Worm (Caenorhabditis elegans): ENCODE results near the gene T04C10.3.

T04C10.3 gene

ce11 chrX:14809905-14810304 is 2.3 kb upstream of the T04C10.3 start (continued):
- no peak for TF ChIP-seq aha-1 (tag; optimal IDR thresholded peaks at IDR 0.05)

ce11 chrX:14810718-14811117 is 1.4 kb upstream of the T04C10.3 start, which contains the start of gene atf-4:
Gene atf-4 (minus strand): TSS chrX:14810810.
- TF ChIP-seq sptf-1 (tag; optimal IDR thresholded peaks at IDR 0.05) (no peak), fos-1 (tag; optimal IDR thresholded peaks at IDR 0.05) (peak; percentile 37), lsy-2 (tag; optimal IDR thresholded peaks at IDR 0.05) (peak; percentile 53 to 75), pax-3 (tag; optimal IDR thresholded peaks at IDR 0.05) (peak; percentile 17), rnt-1 (tag; optimal IDR thresholded peaks at IDR 0.05) (peak; percentile 74), ets-5 (GFP tag; IDR thresholded peaks at IDR 0.05) (no peak), pag-3 (tag; optimal IDR thresholded peaks at IDR 0.05; ENCODE audit: borderline replicate concordance, insufficient read depth) (no peak), unc-130 (tag; optimal IDR thresholded peaks at IDR 0.05) (peak; percentile 73), nhr-28 (tag; optimal IDR thresholded peaks at IDR 0.05) (no peak), nhr-47 (tag; optimal IDR thresholded peaks at IDR 0.05) (peak; percentile 82), nhr-77 (tag; optimal IDR thresholded peaks at IDR 0.05) (no peak), tlp-1 (tag; optimal IDR thresholded peaks at IDR 0.05) (no peak), C34B4.2 (tag; optimal IDR thresholded peaks at IDR 0.05) (no peak), lin-15B (tag; optimal IDR thresholded peaks at IDR 0.05) (no peak), mep-1 (tag; optimal IDR thresholded peaks at IDR 0.05) (peak; percentile 76), zip-4 (GFP tag; optimal IDR thresholded peaks at IDR 0.05) (no peak), mdl-1 (tag; optimal IDR thresholded peaks at IDR 0.05) (peak in 1 of 2 experiments; percentile 87), irx-1 (tag; optimal IDR thresholded peaks at IDR 0.05) (peak; percentile 28), hlh-4 (tag; optimal IDR thresholded peaks at IDR 0.05) (no peak), dsc-1 (tag; optimal IDR thresholded peaks at IDR 0.05) (peak; percentile 79), aly-2 (tag; optimal IDR thresholded peaks at IDR 0.05) (no peak), ceh-90 (tag; optimal IDR thresholded peaks at IDR 0.05) (no peak), nhr-19 (GFP tag; conservative IDR thresholded peaks at IDR 0.05) (peak; percentile 91), efl-3 (GFP tag; optimal IDR thresholded peaks at IDR 0.05) (no peak), alr-1 (tag; optimal IDR thresholded peaks at IDR 0.05; ENCODE audit: borderline replicate concordance) (no peak), xbp-1 (tag; optimal IDR thresholded peaks at IDR 0.05) (peak; percentile 62), unc-30 (tag; optimal IDR thresholded peaks at IDR 0.05) (no peak), unc-86 (tag; optimal IDR thresholded peaks at IDR 0.05) (peak; percentile 34), isw-1 (GFP tag; IDR thresholded peaks at IDR 0.05) (no peak), nhr-12 (tag; optimal IDR thresholded peaks at IDR 0.05) (no peak), skn-1 (tag; optimal IDR thresholded peaks at IDR 0.05) (no peak), lin-39 (tag; optimal IDR thresholded peaks at IDR 0.05) (peak; percentile 33), hlh-17 (GFP tag; optimal IDR thresholded peaks at IDR 0.05; ENCODE audit: borderline replicate concordance) (no peak), C04F5.9 (tag; optimal IDR thresholded peaks at IDR 0.05) (no peak), fkh-4 (tag; optimal IDR thresholded peaks at IDR 0.05; ENCODE audit: borderline replicate concordance) (no peak), C16A3.4 (tag; optimal IDR thresholded peaks at IDR 0.05) (peak; percentile 17), vab-15 (tag; optimal IDR thresholded peaks at IDR 0.05) (no peak), nhr-85 (tag) (peak; percentile 85), jun-1 (tag; optimal IDR thresholded peaks at IDR 0.05) (peak; percentile 7), ceh-63 (GFP tag; optimal IDR thresholded peaks at IDR 0.05) (no peak), unc-62 (GFP tag; optimal IDR thresholded peaks at IDR 0.05) (no peak), egl-13 (tag; optimal IDR thresholded peaks at IDR 0.05) (peak; percentile 60), snu-23 (GFP tag; optimal IDR thresholded peaks at IDR 0.05) (peak; percentile 86), grh-1 (GFP tag; IDR thresholded peaks at IDR 0.05) (no peak), lir-3 (tag; optimal IDR thresholded peaks at IDR 0.05; ENCODE audit: poor library complexity) (no peak), lin-35 (GFP tag; optimal IDR thresholded peaks at IDR 0.05) (peak; percentile 70 to 82), fkh-10 (GFP tag; optimal IDR thresholded peaks at IDR 0.05) (no peak), sup-37 (GFP tag; optimal IDR thresholded peaks at IDR 0.05) (no peak), aha-1 (tag; optimal IDR thresholded peaks at IDR 0.05) (no peak), nhr-76 (tag; optimal IDR thresholded peaks at IDR 0.05) (no peak), nhr-237 (tag; optimal IDR thresholded peaks at IDR 0.05) (peak; percentile 10), F16B12.6 (tag; optimal IDR thresholded peaks at IDR 0.05) (no peak)
